Worm (Caenorhabditis elegans) whole organism, L1 larva: ENCODE measurements around the gene R07B7.12.

Experiments used
- C16A3.4 ChIP-seq: fragments of 150-350 bp; optimal IDR thresholded peaks from 2 replicates; lab custom pipeline; 2014; ENCODE audit warnings: missing biosample characterization, missing genetic modification characterization
- C34B4.2 ChIP-seq: sonication (generic microtip); optimal IDR thresholded peaks from 2 replicates; lab custom pipeline; 2017; ENCODE audit warnings: mild to moderate bottlenecking, missing genetic modification characterization, missing compliant biosample characterization
- F16B12.6 ChIP-seq: fragments of 150-350 bp; optimal IDR thresholded peaks from 2 replicates; lab custom pipeline; 2014; ENCODE audit warnings: missing biosample characterization, missing genetic modification characterization
- alr-1 ChIP-seq: fragments of 200-800 bp; sonication (Bioruptor generic); optimal IDR thresholded peaks from 2 replicates; lab custom pipeline; 2018; ENCODE audit warnings: borderline replicate concordance, mild to moderate bottlenecking, missing genetic modification characterization, missing compliant biosample characterization
- ama-1 ChIP-seq: fragments of 150-350 bp; optimal IDR thresholded peaks from 2 replicates; lab custom pipeline; 2014
- blmp-1 ChIP-seq: fragments of 150-350 bp; optimal IDR thresholded peaks from 2 replicates; lab custom pipeline; 2014; ENCODE audit warnings: missing biosample characterization, missing genetic modification characterization
- ceh-63 ChIP-seq: fragments of 200-800 bp; sonication (Bioruptor generic); optimal IDR thresholded peaks from 2 replicates; lab custom pipeline; 2018; ENCODE audit warnings: mild to moderate bottlenecking, missing genetic modification characterization, missing compliant biosample characterization
- ceh-82 ChIP-seq, 3 experiments: fragments of 150-350 bp in 1 of 3; sonication (generic microtip) in 2 of 3; optimal IDR thresholded peaks; 2 replicates each; lab custom pipeline; 2014 to 2017; ENCODE audit warnings: missing biosample characterization in 3 of 3, missing genetic modification characterization in 3 of 3
- ceh-88 ChIP-seq: fragments of 200-800 bp; sonication (Bioruptor generic); IDR thresholded peaks from 2 replicates; pipeline ENCODE4 v1.3.6; 2022; ENCODE audit warnings: missing genetic modification characterization, missing compliant biosample characterization
- ces-1 ChIP-seq: fragments of 150-350 bp; optimal IDR thresholded peaks from 2 replicates; lab custom pipeline; 2014; ENCODE audit warnings: missing biosample characterization, missing genetic modification reagents, missing genetic modification characterization
- dpl-1 ChIP-seq, 3 experiments: fragments of 150-350 bp in 2 of 3; sonication (generic microtip) in 1 of 3; optimal IDR thresholded peaks; 2 replicates each; lab custom pipeline; 2014 to 2017; ENCODE audit warnings: missing biosample characterization in 3 of 3, missing genetic modification characterization in 3 of 3, missing genetic modification reagents in 3 of 3
- efl-1 ChIP-seq, 4 experiments: fragments of 150-350 bp; optimal IDR thresholded peaks in 3 of 4; peaks in 1 of 4; 1 replicate in 1 of 4; 2 replicates in 3 of 4; lab custom pipeline; 2014; ENCODE audit warnings: missing biosample characterization in 2 of 4, missing genetic modification characterization in 2 of 4, missing genetic modification reagents in 2 of 4
- egl-27 ChIP-seq, 2 experiments: fragments of 150-350 bp in 1 of 2; sonication (generic microtip); optimal IDR thresholded peaks; 3 replicates each; lab custom pipeline; 2017 to 2018; ENCODE audit warnings: missing biosample characterization in 2 of 2, missing genetic modification characterization in 2 of 2, missing genetic modification reagents in 2 of 2
- elt-3 ChIP-seq, 6 experiments: fragments of 150-350 bp in 1 of 6; sonication (generic microtip); optimal IDR thresholded peaks; 2 replicates each; lab custom pipeline; 2017 to 2018; ENCODE audit warnings: missing biosample characterization in 6 of 6, missing genetic modification characterization in 6 of 6, inconsistent platforms in 1 of 6
- fkh-4 ChIP-seq: sonication (generic microtip); optimal IDR thresholded peaks from 2 replicates; lab custom pipeline; 2016; ENCODE audit warnings: missing compliant biosample characterization, missing genetic modification characterization, borderline replicate concordance
- fkh-8 ChIP-seq: sonication (generic microtip); optimal IDR thresholded peaks from 2 replicates; lab custom pipeline; 2016; ENCODE audit warnings: mild to moderate bottlenecking, missing genetic modification characterization, missing compliant biosample characterization
- fos-1 ChIP-seq: fragments of 150-350 bp; optimal IDR thresholded peaks from 2 replicates; lab custom pipeline; 2014; ENCODE audit warnings: missing biosample characterization, missing genetic modification characterization
- hlh-17 ChIP-seq: fragments of 200-800 bp; sonication (Bioruptor generic); optimal IDR thresholded peaks from 2 replicates; lab custom pipeline; 2018; ENCODE audit warnings: missing genetic modification characterization, mild to moderate bottlenecking, missing compliant biosample characterization, moderate library complexity, borderline replicate concordance
- irx-1 ChIP-seq: sonication (generic microtip); optimal IDR thresholded peaks from 2 replicates; lab custom pipeline; 2016; ENCODE audit warnings: missing genetic modification characterization, missing compliant biosample characterization
- jun-1 ChIP-seq: fragments of 150-350 bp; optimal IDR thresholded peaks from 2 replicates; lab custom pipeline; 2014; ENCODE audit warnings: missing biosample characterization, missing genetic modification reagents, missing genetic modification characterization
- lin-13 ChIP-seq: fragments of 150-350 bp; optimal IDR thresholded peaks from 2 replicates; lab custom pipeline; 2014; ENCODE audit warnings: missing biosample characterization, missing genetic modification reagents, missing genetic modification characterization
- lin-14 ChIP-seq: fragments of 200-800 bp; sonication (Bioruptor generic); optimal IDR thresholded peaks from 2 replicates; lab custom pipeline; 2018; ENCODE audit warnings: mild to moderate bottlenecking, missing genetic modification characterization, moderate library complexity, missing compliant biosample characterization
- lin-39 ChIP-seq: fragments of 150-350 bp; optimal IDR thresholded peaks from 2 replicates; lab custom pipeline; 2014; ENCODE audit warnings: missing biosample characterization, missing genetic modification reagents, missing genetic modification characterization
- lir-3 ChIP-seq: sonication (generic microtip); optimal IDR thresholded peaks from 2 replicates; lab custom pipeline; 2016; ENCODE audit warnings: mild to moderate bottlenecking, missing genetic modification characterization, moderate library complexity, missing compliant biosample characterization; ENCODE audit not compliant: poor library complexity
- lsy-2 ChIP-seq, 2 experiments: fragments of 150-350 bp; optimal IDR thresholded peaks; 2 replicates each; lab custom pipeline; 2014; ENCODE audit warnings: missing biosample characterization in 2 of 2, missing genetic modification characterization in 2 of 2
- mep-1 ChIP-seq: fragments of 150-350 bp; optimal IDR thresholded peaks from 2 replicates; lab custom pipeline; 2014; ENCODE audit warnings: missing biosample characterization, missing genetic modification characterization
- nhr-12 ChIP-seq: sonication (generic microtip); optimal IDR thresholded peaks from 2 replicates; lab custom pipeline; 2017; ENCODE audit warnings: missing biosample characterization, missing genetic modification characterization
- nhr-71 ChIP-seq: sonication (generic microtip); optimal IDR thresholded peaks from 2 replicates; lab custom pipeline; 2016; ENCODE audit warnings: mild to moderate bottlenecking, missing genetic modification characterization, moderate library complexity, missing compliant biosample characterization
- nhr-77 ChIP-seq: fragments of 150-350 bp; optimal IDR thresholded peaks from 2 replicates; lab custom pipeline; 2014; ENCODE audit warnings: missing biosample characterization, missing genetic modification characterization
- nhr-84 ChIP-seq: sonication (generic microtip); optimal IDR thresholded peaks from 2 replicates; lab custom pipeline; 2017; ENCODE audit warnings: missing biosample characterization, missing genetic modification characterization
- nhr-85 ChIP-seq: sonication (generic microtip); peaks from one replicate; lab custom pipeline; 2016; ENCODE audit warnings: missing genetic modification characterization, inconsistent platforms, missing compliant biosample characterization
- nhr-90 ChIP-seq: sonication (generic microtip); optimal IDR thresholded peaks from 2 replicates; lab custom pipeline; 2016; ENCODE audit warnings: mild to moderate bottlenecking, missing genetic modification characterization, missing compliant biosample characterization; ENCODE audit not compliant: poor library complexity
- pag-3 ChIP-seq: sonication (generic microtip); optimal IDR thresholded peaks from 2 replicates; lab custom pipeline; 2017; ENCODE audit warnings: missing genetic modification characterization, mild to moderate bottlenecking, missing compliant biosample characterization, antibody characterized with exemption, borderline replicate concordance; ENCODE audit not compliant: insufficient read depth
- pax-3 ChIP-seq: fragments of 200-800 bp; sonication (Bioruptor generic); optimal IDR thresholded peaks from 2 replicates; lab custom pipeline; 2018; ENCODE audit warnings: mild to moderate bottlenecking, missing genetic modification characterization, moderate library complexity, missing compliant biosample characterization
- rnt-1 ChIP-seq: sonication (generic microtip); optimal IDR thresholded peaks from 2 replicates; lab custom pipeline; 2016; ENCODE audit warnings: mild to moderate bottlenecking, missing genetic modification characterization, moderate library complexity, missing compliant biosample characterization
- skn-1 ChIP-seq: fragments of 150-350 bp; optimal IDR thresholded peaks from 2 replicates; lab custom pipeline; 2014; ENCODE audit warnings: missing biosample characterization, missing genetic modification characterization
- snu-23 ChIP-seq: sonication (generic microtip); optimal IDR thresholded peaks from 2 replicates; lab custom pipeline; 2016; ENCODE audit warnings: missing genetic modification characterization, missing compliant biosample characterization
- sptf-1 ChIP-seq: fragments of 150-350 bp; optimal IDR thresholded peaks from 2 replicates; lab custom pipeline; 2014; ENCODE audit warnings: missing biosample characterization, missing genetic modification characterization
- tlp-1 ChIP-seq: fragments of 150-350 bp; optimal IDR thresholded peaks from 2 replicates; lab custom pipeline; 2014; ENCODE audit warnings: missing biosample characterization, missing genetic modification characterization
- unc-130 ChIP-seq: fragments of 150-350 bp; optimal IDR thresholded peaks from 2 replicates; lab custom pipeline; 2017; ENCODE audit warnings: missing biosample characterization, missing genetic modification characterization, inconsistent platforms
- unc-62 ChIP-seq: fragments of 150-350 bp; optimal IDR thresholded peaks from 2 replicates; lab custom pipeline; 2014; ENCODE audit warnings: missing biosample characterization, missing genetic modification reagents, missing genetic modification characterization
- xbp-1 ChIP-seq: sonication (generic microtip); optimal IDR thresholded peaks from 2 replicates; lab custom pipeline; 2016; ENCODE audit warnings: missing genetic modification characterization, missing compliant biosample characterization
- zag-1 ChIP-seq: fragments of 150-350 bp; optimal IDR thresholded peaks from 2 replicates; lab custom pipeline; 2014; ENCODE audit warnings: missing biosample characterization, missing genetic modification characterization
- ztf-11 ChIP-seq, 2 experiments: sonication (generic microtip); optimal IDR thresholded peaks; 2 replicates each; lab custom pipeline; 2016 to 2017; ENCODE audit warnings: missing genetic modification characterization in 2 of 2, missing biosample characterization in 1 of 2, missing compliant biosample characterization in 1 of 2

Gene R07B7.12

DNA sequence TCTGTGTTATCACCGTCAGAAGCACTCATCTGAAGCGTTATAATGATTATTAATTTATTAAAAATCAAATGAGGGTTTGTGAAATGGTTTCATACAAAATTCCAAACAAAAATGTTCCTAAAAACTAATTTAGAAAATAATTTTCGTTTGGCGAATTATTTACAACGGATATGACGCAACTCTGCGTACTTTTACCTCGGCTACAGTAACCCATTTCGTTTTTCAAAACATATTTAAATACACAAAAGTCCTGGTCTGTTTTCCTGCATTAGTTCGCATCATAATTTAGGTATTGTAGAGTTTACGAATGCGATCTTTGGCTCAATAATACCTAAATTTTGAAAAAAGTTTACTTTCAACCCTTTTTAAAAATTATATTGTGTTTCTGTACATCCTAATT lies 29.2 kb upstream of the R07B7.12 start, which contains the start of gene R07B7.2:
TSS of gene R07B7.2 (minus strand) at position 35 of the 400 bp plus-strand sequence.
- TF ChIP-seq ces-1 (GFP tag; lab: Kevin White, UChicago) (no peak), unc-130 (tag; lab: Kevin White, UChicago) (no peak), dpl-1 (GFP tag; optimal IDR thresholded peaks at IDR 0.05; lab: Kevin White, UChicago) (no peak), C16A3.4 (tag; lab: Kevin White, UChicago) (no peak), ama-1 (lab: Kevin White, UChicago) (no peak), ceh-88 (GFP tag; lab: Robert Waterston, UW) (no peak), nhr-90 (tag; lab: Kevin White, UChicago) (no peak), xbp-1 (no peak), ztf-11 (tag; optimal IDR thresholded peaks at IDR 0.05; lab: Kevin White, UChicago) (no peak), egl-27 (tag; optimal IDR thresholded peaks at IDR 0.05; lab: Kevin White, UChicago) (no peak), fkh-4 (tag; lab: Kevin White, UChicago) (no peak), nhr-71 (tag; lab: Kevin White, UChicago) (no peak), unc-62 (GFP tag; lab: Kevin White, UChicago) (no peak), F16B12.6 (tag; lab: Kevin White, UChicago) (no peak)

DNA sequence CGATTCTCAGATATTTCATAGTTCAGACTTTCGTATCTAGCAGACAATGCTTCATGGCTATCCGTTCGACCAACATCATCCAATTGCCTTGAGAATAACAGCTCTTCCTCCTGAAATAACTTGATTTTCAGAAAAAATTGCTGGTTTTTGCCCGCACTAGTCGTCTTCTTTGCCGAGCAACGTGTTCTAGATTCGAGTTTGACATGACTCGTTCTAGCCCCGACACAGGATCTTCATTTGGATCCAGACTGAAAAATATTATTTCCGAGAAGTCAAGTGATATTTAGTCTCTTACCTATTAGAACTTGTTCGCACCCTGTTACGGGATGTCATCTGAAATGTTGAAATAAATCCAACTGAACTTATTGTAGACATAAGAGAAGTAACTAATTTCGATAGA lies 25.8 kb upstream of the R07B7.12 start, which contains the start of gene clh-6:
TSS of gene clh-6 (minus strand) at position 333 of the 400 bp plus-strand sequence.
- TF ChIP-seq C16A3.4 (tag; lab: Kevin White, UChicago): no peak
- TF ChIP-seq pax-3 (tag; lab: Kevin White, UChicago): peak; percentile 22
- TF ChIP-seq C34B4.2 (tag; lab: Kevin White, UChicago): no peak
- no peak for TF ChIP-seq skn-1
- TF ChIP-seq ama-1 (lab: Kevin White, UChicago): peak; percentile 51
- TF ChIP-seq elt-3 (tag; optimal IDR thresholded peaks at IDR 0.05; lab: Kevin White, UChicago): no peak
- no peak for TF ChIP-seq rnt-1
- TF ChIP-seq efl-1 (optimal IDR thresholded peaks at IDR 0.05; lab: Kevin White, UChicago): no peak
- TF ChIP-seq efl-1 (GFP tag; optimal IDR thresholded peaks at IDR 0.05 in 1 of 2; lab: Kevin White, UChicago): peak in 1 of 2 experiments; percentile 64
- TF ChIP-seq alr-1 (tag; lab: Kevin White, UChicago): no peak
- TF ChIP-seq, all 84 proteins: peak for 3

DNA sequence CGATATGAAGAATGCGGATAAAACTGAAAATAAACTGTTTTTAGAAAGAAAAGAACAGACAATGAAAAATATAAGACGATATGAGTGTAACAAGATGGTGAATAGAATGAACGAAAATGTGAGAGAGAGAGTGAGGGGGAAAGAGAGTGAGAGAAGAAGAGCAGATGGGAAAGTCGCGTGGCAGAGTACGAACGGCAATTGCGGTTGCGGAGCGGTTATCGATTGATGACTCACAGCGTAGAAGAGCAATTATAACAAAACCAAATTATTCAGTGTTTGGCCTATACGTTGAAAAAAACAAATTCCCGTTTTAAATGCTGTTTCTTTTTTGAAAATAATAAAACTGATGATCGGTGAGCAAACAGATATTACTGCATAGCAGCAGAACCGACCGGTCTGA lies 23.5 kb upstream of the R07B7.12 start, which contains the start of gene pqn-53:
TSS of gene pqn-53 (minus strand) at position 23 of the 400 bp plus-strand sequence.
- TF ChIP-seq nhr-85 (tag; lab: Kevin White, UChicago) (peak; percentile 64), hlh-17 (GFP tag; lab: Kevin White, UChicago) (no peak), fos-1 (tag; lab: Kevin White, UChicago) (peak; percentile 18), nhr-77 (tag; lab: Kevin White, UChicago) (no peak), pag-3 (tag; lab: Kevin White, UChicago) (peak; percentile 30), efl-1 (optimal IDR thresholded peaks at IDR 0.05; lab: Kevin White, UChicago) (peak in 1 of 2 experiments; percentile 5), efl-1 (GFP tag; optimal IDR thresholded peaks at IDR 0.05 in 1 of 2; lab: Kevin White, UChicago) (peak; percentile 6 to 71), mep-1 (no peak), irx-1 (no peak), zag-1 (tag; lab: Kevin White, UChicago) (no peak), lin-14 (GFP tag; lab: Kevin White, UChicago) (peak; percentile 63), lsy-2 (tag; optimal IDR thresholded peaks at IDR 0.05; lab: Kevin White, UChicago) (peak in 1 of 2 experiments; percentile 21), jun-1 (tag; lab: Kevin White, UChicago) (no peak), snu-23 (GFP tag; lab: Kevin White, UChicago) (peak; percentile 8), nhr-12 (tag; lab: Kevin White, UChicago) (no peak), blmp-1 (tag; lab: Kevin White, UChicago) (no peak), rnt-1 (peak; percentile 50)

DNA sequence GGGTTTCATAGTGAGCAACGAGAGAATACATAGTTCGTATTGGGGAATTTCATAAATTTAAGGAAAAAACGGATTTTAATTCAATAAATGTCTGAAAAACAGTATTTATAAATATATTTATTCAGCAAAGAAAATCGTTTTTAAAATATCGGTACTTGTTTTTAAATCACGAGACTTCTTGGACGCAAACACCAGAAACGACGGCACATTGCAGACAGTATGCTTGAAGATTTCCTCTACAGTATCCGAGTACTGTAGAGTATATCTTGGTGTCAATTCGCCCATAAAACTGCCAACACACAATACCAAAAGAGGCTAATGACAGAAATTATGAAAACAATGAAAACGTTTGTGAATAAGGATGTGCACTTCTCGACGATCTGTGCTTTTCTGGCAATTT lies 23.0 kb upstream of the R07B7.12 start:
- no peak for TF ChIP-seq ceh-63 (GFP tag; lab: Kevin White, UChicago)
- TF ChIP-seq efl-1 (optimal IDR thresholded peaks at IDR 0.05; lab: Kevin White, UChicago): peak; percentile 13 to 42
- TF ChIP-seq efl-1 (GFP tag; optimal IDR thresholded peaks at IDR 0.05 in 1 of 2; lab: Kevin White, UChicago): peak; percentile 59 to 94
- no peak for TF ChIP-seq jun-1 (tag; lab: Kevin White, UChicago)
- TF ChIP-seq tlp-1 (tag; lab: Kevin White, UChicago): no peak
- no peak for TF ChIP-seq nhr-84 (tag; lab: Kevin White, UChicago)
- TF ChIP-seq fkh-8: no peak
- TF ChIP-seq lin-39: no peak
- no peak for TF ChIP-seq unc-62 (GFP tag; lab: Kevin White, UChicago)
- TF ChIP-seq alr-1 (tag; lab: Kevin White, UChicago): no peak
- TF ChIP-seq lir-3 (tag; lab: Kevin White, UChicago): peak; percentile 1
- no peak for TF ChIP-seq lin-13 (GFP tag; lab: Kevin White, UChicago)
- TF ChIP-seq dpl-1 (GFP tag; optimal IDR thresholded peaks at IDR 0.05; lab: Kevin White, UChicago): peak; percentile 18 to 53 (median 22)
- TF ChIP-seq sptf-1 (tag; lab: Kevin White, UChicago): no peak
- peak; percentile 5 for TF ChIP-seq C16A3.4 (tag; lab: Kevin White, UChicago)
- TF ChIP-seq ceh-82 (tag; optimal IDR thresholded peaks at IDR 0.05; lab: Kevin White, UChicago): peak in 1 of 3 experiments; percentile 8
- no peak for TF ChIP-seq hlh-17 (GFP tag; lab: Kevin White, UChicago)
- TF ChIP-seq F16B12.6 (tag; lab: Kevin White, UChicago): peak; percentile 82
